Worm (Caenorhabditis elegans) whole organism, L1 larva: ENCODE results near the gene rod-1.

Source experiments
- aly-2 ChIP-seq: fragments of 150-350 bp; optimal IDR thresholded peaks from 2 replicates; lab custom pipeline; 2014; ENCODE audit warnings: missing biosample characterization, missing genetic modification characterization
- egl-27 ChIP-seq, 2 experiments: fragments of 150-350 bp in 1 of 2; sonication (generic microtip); optimal IDR thresholded peaks; 3 replicates each; lab custom pipeline; 2017 to 2018; ENCODE audit warnings: missing biosample characterization in 2 of 2, missing genetic modification characterization in 2 of 2, missing genetic modification reagents in 2 of 2
- lin-13 ChIP-seq: fragments of 150-350 bp; optimal IDR thresholded peaks from 2 replicates; lab custom pipeline; 2014; ENCODE audit warnings: missing biosample characterization, missing genetic modification reagents, missing genetic modification characterization
- lin-15B ChIP-seq: fragments of 150-350 bp; sonication (generic microtip); optimal IDR thresholded peaks from 3 replicates; lab custom pipeline; 2014; ENCODE audit warnings: missing biosample characterization, missing genetic modification characterization
- lin-35 ChIP-seq, 2 experiments: fragments of 150-350 bp; optimal IDR thresholded peaks; 2 replicates each; lab custom pipeline; 2014; ENCODE audit warnings: missing biosample characterization in 2 of 2, missing genetic modification characterization in 2 of 2, missing genetic modification reagents in 2 of 2
- nhr-77 ChIP-seq: fragments of 150-350 bp; optimal IDR thresholded peaks from 2 replicates; lab custom pipeline; 2014; ENCODE audit warnings: missing biosample characterization, missing genetic modification characterization
- nhr-90 ChIP-seq: sonication (generic microtip); optimal IDR thresholded peaks from 2 replicates; lab custom pipeline; 2016; ENCODE audit warnings: mild to moderate bottlenecking, missing genetic modification characterization, missing compliant biosample characterization; ENCODE audit not compliant: poor library complexity
- snpc-4 ChIP-seq: fragments of 150-350 bp; optimal IDR thresholded peaks from 2 replicates; lab custom pipeline; 2014; ENCODE audit warnings: missing biosample characterization, missing genetic modification characterization
- unc-130 ChIP-seq: fragments of 150-350 bp; optimal IDR thresholded peaks from 2 replicates; lab custom pipeline; 2017; ENCODE audit warnings: missing biosample characterization, missing genetic modification characterization, inconsistent platforms
- unc-86 ChIP-seq: sonication (generic microtip); optimal IDR thresholded peaks from 2 replicates; lab custom pipeline; 2016; ENCODE audit warnings: missing genetic modification characterization, missing compliant biosample characterization
- zag-1 ChIP-seq: fragments of 150-350 bp; optimal IDR thresholded peaks from 2 replicates; lab custom pipeline; 2014; ENCODE audit warnings: missing biosample characterization, missing genetic modification characterization

DNA sequence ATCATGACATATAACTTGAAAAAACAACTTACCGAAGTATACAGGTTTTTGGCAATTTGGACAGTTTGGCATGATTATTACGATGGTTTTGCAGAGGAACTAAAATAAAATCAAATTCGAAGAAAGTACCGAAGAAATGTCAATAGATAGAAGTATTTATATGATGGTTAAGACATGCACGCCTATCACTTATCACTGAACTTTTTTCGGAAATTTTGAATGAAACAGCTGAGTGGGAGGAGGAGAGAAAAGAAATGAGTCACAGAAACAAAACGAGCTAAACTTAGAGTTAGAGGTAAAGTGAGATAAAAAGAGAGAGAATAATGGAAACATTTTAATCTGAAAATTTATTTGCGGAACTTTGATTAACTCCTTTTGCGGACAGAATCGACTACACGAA lies 33.0 kb upstream of the rod-1 start, which contains the start of gene valv-1:
- TF ChIP-seq unc-86 (tag; lab: Kevin White, UChicago), result no peak
- TF ChIP-seq lin-15B (tag; lab: Kevin White, UChicago), result no peak
- no peak for TF ChIP-seq lin-35 (GFP tag; optimal IDR thresholded peaks at IDR 0.05; lab: Kevin White, UChicago)
- no peak for TF ChIP-seq egl-27 (tag; optimal IDR thresholded peaks at IDR 0.05; lab: Kevin White, UChicago)
- TF ChIP-seq aly-2 (tag; lab: Kevin White, UChicago), result no peak
- TF ChIP-seq nhr-77, result no peak
- no peak for TF ChIP-seq zag-1
- TF ChIP-seq lin-13 (GFP tag; lab: Kevin White, UChicago), result no peak
- no peak for TF ChIP-seq unc-130
- TF ChIP-seq snpc-4 (tag; lab: Kevin White, UChicago), result no peak
- no peak for TF ChIP-seq nhr-90 (tag; lab: Kevin White, UChicago)
